Fruit fly (Drosophila melanogaster) whole organism, wandering third instar larva: ENCODE data around the gene CG9016.
A peak's percentile ranks its signal among the peaks of the same experiment; 100 is the strongest.

Source experiments
- Abd-B ChIP-seq: fragments of >200 bp; optimal IDR thresholded peaks from 2 replicates; lab custom pipeline; 2017; ENCODE audit warnings: missing biosample characterization, missing genetic modification characterization
- CG32264 ChIP-seq: fragments of 200-800 bp; sonication (Bioruptor generic); optimal IDR thresholded peaks from 2 replicates; lab custom pipeline; 2016; ENCODE audit warnings: missing biosample characterization, missing genetic modification characterization
- CG9705 ChIP-seq: fragments of 200-800 bp; sonication (Bioruptor generic); optimal IDR thresholded peaks from 2 replicates; lab custom pipeline; 2018; ENCODE audit warnings: missing biosample characterization, mild to moderate bottlenecking, missing genetic modification characterization
- CrebA ChIP-seq: fragments of 200-800 bp; sonication (Bioruptor generic); optimal IDR thresholded peaks from 2 replicates; lab custom pipeline; 2016; ENCODE audit warnings: missing biosample characterization, mild to moderate bottlenecking, missing genetic modification characterization, borderline replicate concordance
- Dfd ChIP-seq: fragments of >200 bp; optimal IDR thresholded peaks from 2 replicates; lab custom pipeline; 2017; ENCODE audit warnings: missing biosample characterization, missing genetic modification characterization
- Dif ChIP-seq: fragments of 200-275, 200-300 bp; sonication (Bioruptor generic); optimal IDR thresholded peaks from 2 replicates; lab custom pipeline; 2018; ENCODE audit warnings: missing biosample characterization, missing genetic modification characterization; ENCODE audit not compliant: partially characterized antibody
- GATAd ChIP-seq: sonication (Bioruptor generic); optimal IDR thresholded peaks from 2 replicates; lab custom pipeline; 2016; ENCODE audit warnings: missing biosample characterization, missing genetic modification characterization
- HLH106 ChIP-seq: fragments of 200-800 bp; optimal IDR thresholded peaks from 3 replicates; lab custom pipeline; 2019; ENCODE audit warnings: missing biosample characterization, mild to moderate bottlenecking, missing genetic modification characterization, moderate library complexity
- Hnf4 ChIP-seq: fragments of 200-800 bp; sonication (Bioruptor generic); optimal IDR thresholded peaks from 2 replicates; lab custom pipeline; 2016; ENCODE audit warnings: missing biosample characterization, mild to moderate bottlenecking, missing genetic modification characterization
- Hr78 ChIP-seq: fragments of >200 bp; optimal IDR thresholded peaks from 2 replicates; lab custom pipeline; 2017; ENCODE audit warnings: missing biosample characterization, missing genetic modification characterization
- Hr83 ChIP-seq: fragments of 200-300 bp; sonication (Bioruptor generic); optimal IDR thresholded peaks from 2 replicates; lab custom pipeline; 2016; ENCODE audit warnings: missing biosample characterization, mild to moderate bottlenecking, missing genetic modification characterization, moderate library complexity; ENCODE audit not compliant: poor library complexity, severe bottlenecking
- Jra ChIP-seq: sonication (Bioruptor generic); optimal IDR thresholded peaks from 2 replicates; lab custom pipeline; 2016; ENCODE audit warnings: missing biosample characterization, missing genetic modification characterization
- Mio ChIP-seq: sonication (Bioruptor generic); optimal IDR thresholded peaks from 2 replicates; lab custom pipeline; 2016; ENCODE audit warnings: missing biosample characterization, missing genetic modification characterization
- Myc ChIP-seq: fragments of >200 bp; optimal IDR thresholded peaks from 2 replicates; lab custom pipeline; 2017
- N ChIP-seq: fragments of >200 bp; optimal IDR thresholded peaks from 2 replicates; lab custom pipeline; 2018; ENCODE audit warnings: missing biosample characterization, missing external identifiers, missing genetic modification characterization
- OdsH ChIP-seq: fragments of 200-800 bp; sonication (Bioruptor generic); optimal IDR thresholded peaks from 2 replicates; lab custom pipeline; 2016; ENCODE audit warnings: missing biosample characterization, mild to moderate bottlenecking, missing genetic modification characterization
- Sp1 ChIP-seq: fragments of 200-800 bp; sonication (Bioruptor generic); optimal IDR thresholded peaks from 3 replicates; lab custom pipeline; 2019; ENCODE audit warnings: missing biosample characterization, mild to moderate bottlenecking, missing genetic modification characterization, moderate library complexity
- br ChIP-seq: fragments of 200-800 bp; sonication (Bioruptor generic); optimal IDR thresholded peaks from 2 replicates; lab custom pipeline; 2016; ENCODE audit warnings: missing biosample characterization, missing genetic modification characterization
- brk ChIP-seq: fragments of 200-800 bp; sonication (Bioruptor generic); optimal IDR thresholded peaks from 2 replicates; lab custom pipeline; 2016; ENCODE audit warnings: missing biosample characterization, mild to moderate bottlenecking, missing genetic modification characterization
- dl ChIP-seq, 2 experiments: fragments of 175-275, 200-275 bp in 1 of 2; fragments of 200-275 bp in 1 of 2; sonication (Bioruptor generic); optimal IDR thresholded peaks; lab custom pipeline; 2018; ENCODE audit warnings: mild to moderate bottlenecking in 2 of 2, missing biosample characterization in 2 of 2, missing genetic modification characterization in 2 of 2, moderate library complexity in 2 of 2; ENCODE audit not compliant: partially characterized antibody in 2 of 2, insufficient read depth in 1 of 2
- dmrt93B ChIP-seq: fragments of 200-800 bp; sonication (Bioruptor generic); optimal IDR thresholded peaks from 2 replicates; lab custom pipeline; 2018; ENCODE audit warnings: missing biosample characterization, mild to moderate bottlenecking, missing genetic modification characterization
- dsf ChIP-seq: sonication (Bioruptor generic); optimal IDR thresholded peaks from 2 replicates; lab custom pipeline; 2016; ENCODE audit warnings: missing biosample characterization, missing genetic modification characterization, borderline replicate concordance
- ey ChIP-seq: fragments of 200-800 bp; sonication (Bioruptor generic); optimal IDR thresholded peaks from 2 replicates; lab custom pipeline; 2016; ENCODE audit warnings: missing biosample characterization, missing genetic modification characterization
- foxo ChIP-seq, 2 experiments: fragments of 200-800 bp; sonication (Bioruptor generic); optimal IDR thresholded peaks; 2 replicates in 1 of 2; 3 replicates in 1 of 2; lab custom pipeline; 2016 to 2017; ENCODE audit warnings: missing biosample characterization in 2 of 2, missing genetic modification characterization in 2 of 2
- fru ChIP-seq: fragments of 200-800 bp; sonication (Bioruptor generic); optimal IDR thresholded peaks from 3 replicates; lab custom pipeline; 2016; ENCODE audit warnings: missing biosample characterization, mild to moderate bottlenecking, missing genetic modification characterization
- h ChIP-seq: fragments of 200-800 bp; sonication (Bioruptor generic); optimal IDR thresholded peaks from 3 replicates; lab custom pipeline; 2016; ENCODE audit warnings: missing biosample characterization, mild to moderate bottlenecking, missing genetic modification characterization
- pan ChIP-seq: fragments of >200 bp; optimal IDR thresholded peaks from 2 replicates; lab custom pipeline; 2017
- psq ChIP-seq: fragments of 200-800 bp; sonication (Bioruptor generic); optimal IDR thresholded peaks from 3 replicates; lab custom pipeline; 2017; ENCODE audit warnings: missing biosample characterization, mild to moderate bottlenecking, missing genetic modification characterization, moderate library complexity
- rgr ChIP-seq: fragments of 200-800 bp; sonication (Bioruptor generic); optimal IDR thresholded peaks from 3 replicates; lab custom pipeline; 2016; ENCODE audit warnings: missing biosample characterization, mild to moderate bottlenecking, missing genetic modification characterization
- sage ChIP-seq: fragments of 200-800 bp; sonication (Bioruptor generic); optimal IDR thresholded peaks from 2 replicates; lab custom pipeline; 2016; ENCODE audit warnings: missing biosample characterization, mild to moderate bottlenecking, missing genetic modification characterization
- sv ChIP-seq: fragments of 200-800 bp; sonication (Bioruptor generic); optimal IDR thresholded peaks from 3 replicates; lab custom pipeline; 2016; ENCODE audit warnings: missing biosample characterization, missing genetic modification characterization
- tai ChIP-seq: sonication (Bioruptor generic); optimal IDR thresholded peaks from 2 replicates; lab custom pipeline; 2016; ENCODE audit warnings: missing biosample characterization, missing genetic modification characterization
- usp ChIP-seq: fragments of >200 bp; optimal IDR thresholded peaks from 2 replicates; lab custom pipeline; 2017; ENCODE audit warnings: missing biosample characterization, missing genetic modification characterization
- woc ChIP-seq: sonication (Bioruptor generic); optimal IDR thresholded peaks from 2 replicates; lab custom pipeline; 2016; ENCODE audit warnings: missing biosample characterization, mild to moderate bottlenecking, missing genetic modification characterization

CG9016 gene

dm6 chr2L:5904585-5904984 lies 18.9 kb downstream of the CG9016 start, which contains the start of gene CG9021:
TSS of gene CG9021 (minus strand) at chr2L:5904689.
- TF ChIP-seq dl (GFP tag; optimal IDR thresholded peaks at IDR 0.05; lab: Kevin White, UChicago; ENCODE audit: insufficient read depth in 1 of 2, partially characterized antibody in 2 of 2) (no peak), GATAd (peak; percentile 27), Jra (GFP tag; lab: Kevin White, UChicago) (peak; percentile 51), dsf (GFP tag; lab: Kevin White, UChicago) (peak; percentile 54), CG32264 (peak; percentile 32), fru (peak; percentile 30), psq (GFP tag; lab: Kevin White, UChicago) (peak; percentile 48), Hr83 (GFP tag; lab: Kevin White, UChicago) (peak; percentile 91), Sp1 (peak; percentile 49), foxo (GFP tag; optimal IDR thresholded peaks at IDR 0.05; lab: Kevin White, UChicago) (peak in 1 of 2 experiments; percentile 52), br (GFP tag; lab: Kevin White, UChicago) (peak; percentile 76), CG9705 (GFP tag; lab: Kevin White, UChicago) (peak; percentile 63), ey (GFP tag; lab: Kevin White, UChicago) (peak; percentile 21), N (no peak), Hnf4 (GFP tag; lab: Kevin White, UChicago) (peak; percentile 88), Abd-B (no peak), dmrt93B (peak; percentile 49), OdsH (GFP tag; lab: Kevin White, UChicago) (peak; percentile 71), tai (GFP tag; lab: Kevin White, UChicago) (peak; percentile 87), HLH106 (tag; lab: Kevin White, UChicago) (peak; percentile 32), rgr (GFP tag; lab: Kevin White, UChicago) (peak; percentile 76), sv (no peak), h (GFP tag; lab: Kevin White, UChicago) (peak; percentile 69), woc (GFP tag; lab: Kevin White, UChicago) (no peak)

DNA sequence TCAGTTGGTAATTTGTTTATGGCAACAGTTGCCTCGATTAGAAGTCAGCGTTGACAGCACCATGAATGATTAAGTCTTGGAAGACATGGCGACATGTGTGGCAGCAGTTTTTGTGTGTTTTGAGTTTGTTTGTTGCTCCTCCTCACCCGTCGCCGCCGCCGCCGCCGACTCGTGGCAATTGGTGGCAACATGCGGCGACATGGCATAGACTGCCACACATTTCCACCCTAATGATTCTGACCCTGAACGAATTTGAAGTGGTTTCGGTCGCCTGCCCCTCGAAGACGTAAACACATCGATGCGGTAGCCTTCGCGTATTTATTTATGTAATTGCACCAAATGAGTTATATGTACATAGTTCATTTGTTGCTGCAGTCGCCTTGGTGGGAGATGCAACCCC lies 20.6 kb downstream of the CG9016 start:
- no peak for TF ChIP-seq tai (GFP tag; lab: Kevin White, UChicago)
- TF ChIP-seq foxo (GFP tag; optimal IDR thresholded peaks at IDR 0.05; lab: Kevin White, UChicago): no peak
- TF ChIP-seq Dfd (GFP tag; lab: Kevin White, UChicago): no peak
- TF ChIP-seq Abd-B: no peak
- no peak for TF ChIP-seq br (GFP tag; lab: Kevin White, UChicago)
- TF ChIP-seq h (GFP tag; lab: Kevin White, UChicago): no peak

- TF ChIP-seq sage (GFP tag; lab: Kevin White, UChicago) (no peak), pan (lab: Kevin White, UChicago) (no peak), Hr78 (GFP tag; lab: Kevin White, UChicago) (no peak), fru (no peak), tai (GFP tag; lab: Kevin White, UChicago) (no peak), dl (GFP tag; optimal IDR thresholded peaks at IDR 0.05; lab: Kevin White, UChicago; ENCODE audit: insufficient read depth in 1 of 2, partially characterized antibody in 2 of 2) (no peak), Mio (GFP tag; lab: Kevin White, UChicago) (no peak), CG9705 (GFP tag; lab: Kevin White, UChicago) (no peak), sv (no peak), brk (no peak), usp (GFP tag; lab: Kevin White, UChicago) (no peak), CrebA (GFP tag; lab: Kevin White, UChicago) (no peak), h (GFP tag; lab: Kevin White, UChicago) (no peak), Myc (lab: Kevin White, UChicago) (no peak), Hnf4 (GFP tag; lab: Kevin White, UChicago) (no peak), ey (GFP tag; lab: Kevin White, UChicago) (no peak), Dif (GFP tag; lab: Kevin White, UChicago) (no peak), dsf (GFP tag; lab: Kevin White, UChicago) (no peak)
Measured at dm6 chr2L:5901553-5901952, 21.9 kb downstream of the CG9016 start.

dm6 chr2L:5899170-5899708 lies 24.2 kb downstream of the CG9016 start:
- TF ChIP-seq usp (GFP tag; lab: Kevin White, UChicago): no peak
